Worm (Caenorhabditis elegans) whole organism, late embryonic: Measurements from ENCODE around the gene T05C3.6.

Experiments
- C08G9.2 ChIP-seq: sonication (generic microtip); optimal IDR thresholded peaks from 2 replicates; lab custom pipeline; 2016; ENCODE audit warnings: mild to moderate bottlenecking, missing genetic modification characterization, moderate library complexity, missing compliant biosample characterization
- C38D4.7 ChIP-seq: fragments of 200-800 bp; sonication (Bioruptor generic); optimal IDR thresholded peaks from 2 replicates; lab custom pipeline; 2018; ENCODE audit warnings: mild to moderate bottlenecking, missing genetic modification characterization, moderate library complexity, missing compliant biosample characterization
- K09A11.1 ChIP-seq: sonication (generic microtip); optimal IDR thresholded peaks from 2 replicates; lab custom pipeline; 2017; ENCODE audit warnings: antibody characterized with exemption, mild to moderate bottlenecking, missing genetic modification characterization, missing compliant biosample characterization; ENCODE audit not compliant: insufficient read depth
- T23F11.4 ChIP-seq: fragments of 200-800 bp; sonication (Bioruptor generic); optimal IDR thresholded peaks from 2 replicates; lab custom pipeline; 2018; ENCODE audit warnings: mild to moderate bottlenecking, missing genetic modification characterization, missing compliant biosample characterization
- ama-1 ChIP-seq: fragments of 150-350 bp; optimal IDR thresholded peaks from 2 replicates; lab custom pipeline; 2014
- ceh-14 ChIP-seq: sonication (generic microtip); optimal IDR thresholded peaks from 2 replicates; lab custom pipeline; 2016; ENCODE audit warnings: missing genotype, missing genetic modification characterization, missing compliant biosample characterization
- ceh-18 ChIP-seq: sonication (generic microtip); optimal IDR thresholded peaks from 2 replicates; lab custom pipeline; 2016; ENCODE audit warnings: missing genetic modification characterization, missing compliant biosample characterization
- ceh-22 ChIP-seq: sonication (generic microtip); optimal IDR thresholded peaks from 2 replicates; lab custom pipeline; 2017; ENCODE audit warnings: missing biosample characterization, missing genetic modification characterization
- ceh-24 ChIP-seq: sonication (generic microtip); optimal IDR thresholded peaks from 2 replicates; lab custom pipeline; 2016; ENCODE audit warnings: mild to moderate bottlenecking, missing genetic modification characterization, missing compliant biosample characterization
- ceh-31 ChIP-seq: sonication (generic microtip); optimal IDR thresholded peaks from 2 replicates; lab custom pipeline; 2016; ENCODE audit warnings: missing genetic modification characterization, missing compliant biosample characterization
- ceh-34 ChIP-seq: sonication (generic microtip); optimal IDR thresholded peaks from 2 replicates; lab custom pipeline; 2016; ENCODE audit warnings: mild to moderate bottlenecking, missing genetic modification characterization, missing compliant biosample characterization
- ceh-45 ChIP-seq: fragments of 200-800 bp; sonication (Bioruptor generic); IDR thresholded peaks from 2 replicates; pipeline ENCODE4 v1.3.6; 2022; ENCODE audit warnings: missing genetic modification reagents, missing genetic modification characterization, missing compliant biosample characterization
- ceh-48 ChIP-seq: sonication (generic microtip); optimal IDR thresholded peaks from 2 replicates; lab custom pipeline; 2016; ENCODE audit warnings: missing genetic modification characterization, inconsistent platforms, missing compliant biosample characterization
- ceh-9 ChIP-seq: sonication (generic microtip); optimal IDR thresholded peaks from 2 replicates; lab custom pipeline; 2016; ENCODE audit warnings: mild to moderate bottlenecking, missing genetic modification characterization, inconsistent platforms, missing compliant biosample characterization
- dve-1 ChIP-seq: sonication (generic microtip); optimal IDR thresholded peaks from 2 replicates; lab custom pipeline; 2017; ENCODE audit warnings: antibody characterized with exemption, mild to moderate bottlenecking, missing genetic modification characterization, missing compliant biosample characterization
- elt-2 ChIP-seq: sonication (generic microtip); optimal IDR thresholded peaks from 2 replicates; lab custom pipeline; 2016; ENCODE audit warnings: missing genetic modification reagents, missing genetic modification characterization, missing compliant biosample characterization
- ets-4 ChIP-seq: sonication (generic microtip); optimal IDR thresholded peaks from 2 replicates; lab custom pipeline; 2016; ENCODE audit warnings: missing genetic modification characterization, missing compliant biosample characterization
- eyg-1 ChIP-seq: sonication (generic microtip); optimal IDR thresholded peaks from 2 replicates; lab custom pipeline; 2016; ENCODE audit warnings: missing genotype, missing genetic modification characterization, missing compliant biosample characterization
- fkh-10 ChIP-seq: fragments of 150-350 bp; optimal IDR thresholded peaks from 2 replicates; lab custom pipeline; 2014; ENCODE audit warnings: missing biosample characterization, missing genetic modification reagents, missing genetic modification characterization
- fkh-6 ChIP-seq: sonication (generic microtip); optimal IDR thresholded peaks from 2 replicates; lab custom pipeline; 2016; ENCODE audit warnings: missing genetic modification characterization, missing compliant biosample characterization
- hlh-13 ChIP-seq: fragments of 200-800 bp; sonication (Bioruptor generic); optimal IDR thresholded peaks from 2 replicates; lab custom pipeline; 2018; ENCODE audit warnings: mild to moderate bottlenecking, missing genetic modification characterization, missing compliant biosample characterization
- hlh-30 ChIP-seq: sonication (generic microtip); optimal IDR thresholded peaks from 2 replicates; lab custom pipeline; 2017; ENCODE audit warnings: antibody characterized with exemption, missing genetic modification characterization, missing compliant biosample characterization; ENCODE audit not compliant: insufficient read depth
- hlh-6 ChIP-seq: sonication (generic microtip); optimal IDR thresholded peaks from 2 replicates; lab custom pipeline; 2016; ENCODE audit warnings: missing genotype, missing genetic modification characterization, missing compliant biosample characterization
- hlh-8 ChIP-seq: sonication (generic microtip); optimal IDR thresholded peaks from 2 replicates; lab custom pipeline; 2016; ENCODE audit warnings: missing genotype, missing genetic modification characterization, missing compliant biosample characterization
- lim-6 ChIP-seq: sonication (generic microtip); optimal IDR thresholded peaks from 2 replicates; lab custom pipeline; 2016; ENCODE audit warnings: missing genetic modification characterization, missing compliant biosample characterization
- mec-3 ChIP-seq: sonication (generic microtip); optimal IDR thresholded peaks from 2 replicates; lab custom pipeline; 2016; ENCODE audit warnings: borderline replicate concordance, missing genetic modification characterization, missing compliant biosample characterization
- nfya-1 ChIP-seq: sonication (generic microtip); optimal IDR thresholded peaks from 2 replicates; lab custom pipeline; 2017; ENCODE audit warnings: missing genetic modification characterization, mild to moderate bottlenecking, missing compliant biosample characterization, antibody characterized with exemption, moderate library complexity
- nhr-232 ChIP-seq: sonication (generic microtip); optimal IDR thresholded peaks from 2 replicates; lab custom pipeline; 2016; ENCODE audit warnings: missing genetic modification characterization, missing compliant biosample characterization
- npax-4 ChIP-seq: sonication (generic microtip); optimal IDR thresholded peaks from 2 replicates; lab custom pipeline; 2016; ENCODE audit warnings: missing genetic modification characterization, missing compliant biosample characterization
- odd-2 ChIP-seq: sonication (generic microtip); optimal IDR thresholded peaks from 2 replicates; lab custom pipeline; 2017; ENCODE audit warnings: antibody characterized with exemption, mild to moderate bottlenecking, missing genetic modification characterization, missing compliant biosample characterization
- pag-3 ChIP-seq: sonication (generic microtip); optimal IDR thresholded peaks from 2 replicates; lab custom pipeline; 2016; ENCODE audit warnings: missing compliant biosample characterization, missing genetic modification characterization, borderline replicate concordance
- pax-1 ChIP-seq: fragments of 150-350 bp; optimal IDR thresholded peaks from 2 replicates; lab custom pipeline; 2014; ENCODE audit warnings: missing biosample characterization, missing genetic modification characterization
- pha-4 ChIP-seq: fragments of 150-350 bp; optimal IDR thresholded peaks from 2 replicates; lab custom pipeline; 2018; ENCODE audit warnings: missing biosample characterization, missing genetic modification reagents, missing genetic modification characterization
- pqm-1 ChIP-seq: sonication (generic microtip); optimal IDR thresholded peaks from 2 replicates; lab custom pipeline; 2016; ENCODE audit warnings: missing genetic modification characterization, missing compliant biosample characterization
- pros-1 ChIP-seq: fragments of 150-350 bp; optimal IDR thresholded peaks from 2 replicates; lab custom pipeline; 2014; ENCODE audit warnings: missing biosample characterization, missing genetic modification reagents, missing genetic modification characterization
- ref-2 ChIP-seq: sonication (generic microtip); optimal IDR thresholded peaks from 2 replicates; lab custom pipeline; 2016; ENCODE audit warnings: missing genetic modification characterization, missing compliant biosample characterization
- rnt-1 ChIP-seq: sonication (generic microtip); optimal IDR thresholded peaks from 2 replicates; lab custom pipeline; 2016; ENCODE audit warnings: missing genetic modification characterization, missing compliant biosample characterization
- syd-9 ChIP-seq: sonication (generic microtip); optimal IDR thresholded peaks from 2 replicates; lab custom pipeline; 2016; ENCODE audit warnings: mild to moderate bottlenecking, missing genetic modification characterization, moderate library complexity, missing compliant biosample characterization
- tbx-2 ChIP-seq: sonication (generic microtip); optimal IDR thresholded peaks from 2 replicates; lab custom pipeline; 2016; ENCODE audit warnings: missing genetic modification characterization, missing compliant biosample characterization
- tbx-7 ChIP-seq: sonication (generic microtip); optimal IDR thresholded peaks from 2 replicates; lab custom pipeline; 2016; ENCODE audit warnings: missing genotype, missing genetic modification characterization, missing compliant biosample characterization
- ttx-3 ChIP-seq: sonication (generic microtip); optimal IDR thresholded peaks from 2 replicates; lab custom pipeline; 2016; ENCODE audit warnings: missing genetic modification reagents, missing genetic modification characterization, missing compliant biosample characterization
- unc-42 ChIP-seq: sonication (generic microtip); optimal IDR thresholded peaks from 2 replicates; lab custom pipeline; 2016; ENCODE audit warnings: missing genotype, missing genetic modification characterization, missing compliant biosample characterization
- unc-55 ChIP-seq: sonication (generic microtip); optimal IDR thresholded peaks from 2 replicates; lab custom pipeline; 2017; ENCODE audit warnings: missing biosample characterization, missing genetic modification reagents, missing genetic modification characterization
- unc-86 ChIP-seq: sonication (generic microtip); optimal IDR thresholded peaks from 2 replicates; lab custom pipeline; 2016; ENCODE audit warnings: missing genetic modification characterization, missing compliant biosample characterization
- ztf-16 ChIP-seq: sonication (generic microtip); optimal IDR thresholded peaks from 2 replicates; lab custom pipeline; 2017; ENCODE audit warnings: missing genetic modification characterization, missing compliant biosample characterization

T05C3.6 gene

ce11 chrV:5504807-5505442 lies 14.7 kb downstream of the T05C3.6 start, which contains the start of the genes dnj-19 and nhr-47 (continued):
- TF ChIP-seq nfya-1 (tag; lab: Kevin White, UChicago) (peak; percentile 76), npax-4 (no peak), hlh-30 (tag; lab: Kevin White, UChicago) (peak; percentile 26), ztf-16 (no peak), ama-1 (no peak), ttx-3 (tag; lab: Kevin White, UChicago) (peak; percentile 26), tbx-7 (tag; lab: Kevin White, UChicago) (no peak), ref-2 (peak; percentile 48), elt-2 (peak; percentile 74), tbx-2 (tag; lab: Kevin White, UChicago) (peak; percentile 64), mec-3 (tag; lab: Kevin White, UChicago) (no peak), hlh-6 (tag; lab: Kevin White, UChicago) (peak; percentile 1), T23F11.4 (GFP tag; lab: Kevin White, UChicago) (peak; percentile 61), pag-3 (no peak), dve-1 (tag; lab: Kevin White, UChicago) (peak; percentile 7), ceh-14 (tag; lab: Kevin White, UChicago) (peak; percentile 80), odd-2 (no peak), lim-6 (tag; lab: Kevin White, UChicago) (no peak), syd-9 (tag; lab: Kevin White, UChicago) (peak; percentile 12), rnt-1 (peak; percentile 30), ets-4 (peak; percentile 27), fkh-10 (no peak), ceh-24 (no peak), hlh-8 (no peak), hlh-13 (no peak), C08G9.2 (tag; lab: Kevin White, UChicago) (no peak), ceh-45 (GFP tag; lab: Robert Waterston, UW) (peak; percentile 32; the same call in 1 of the 2 replicates), ceh-18 (tag; lab: Kevin White, UChicago) (peak; percentile 44), K09A11.1 (tag; lab: Kevin White, UChicago) (peak; percentile 37), ceh-31 (tag; lab: Kevin White, UChicago) (peak; percentile 81), ceh-34 (peak; percentile 83), eyg-1 (tag; lab: Kevin White, UChicago) (no peak), unc-42 (tag; lab: Kevin White, UChicago) (peak; percentile 51), pqm-1 (tag; lab: Kevin White, UChicago) (no peak), unc-86 (peak; percentile 61), pros-1 (tag; lab: Kevin White, UChicago) (no peak), nhr-232 (tag; lab: Kevin White, UChicago) (peak; percentile 29), ceh-9 (tag; lab: Kevin White, UChicago) (no peak), pax-1 (tag; lab: Kevin White, UChicago) (no peak)

ce11 chrV:5509134-5509533 lies 18.9 kb downstream of the T05C3.6 start:
- TF ChIP-seq ceh-22 (tag; lab: Kevin White, UChicago) (no peak), fkh-10 (no peak), unc-55 (GFP tag; lab: Kevin White, UChicago) (no peak), fkh-6 (tag; lab: Kevin White, UChicago) (no peak), ceh-48 (tag; lab: Kevin White, UChicago) (no peak), C38D4.7 (GFP tag; lab: Kevin White, UChicago) (no peak), odd-2 (no peak), ets-4 (no peak), pha-4 (tag; lab: Kevin White, UChicago) (no peak), hlh-8 (no peak)
